Fruit fly (Drosophila melanogaster) whole organism, embryonic: ENCODE results near the gene tj.

Experiments
- Awh ChIP-seq: fragments of 200-800 bp; sonication (Bioruptor generic); IDR thresholded peaks from 2 replicates; pipeline ENCODE4, ENCODE4 v1.3.6; 2022; ENCODE audit warnings: missing biosample characterization, missing genetic modification characterization
- Blimp-1 ChIP-seq: fragments of 200-800 bp; sonication (Bioruptor generic); optimal IDR thresholded peaks from 3 replicates; lab custom pipeline; 2018; ENCODE audit warnings: missing biosample characterization, missing genetic modification characterization, mild to moderate bottlenecking, moderate library complexity, missing genetic modification reagents
- CG11398 ChIP-seq: fragments of 200-800 bp; sonication (Bioruptor generic); optimal IDR thresholded peaks from 2 replicates; lab custom pipeline; 2016; ENCODE audit warnings: missing biosample characterization, missing genetic modification characterization
- CG12769 ChIP-seq: fragments of 200-800 bp; sonication (Bioruptor generic); optimal IDR thresholded peaks from 2 replicates; lab custom pipeline; 2019; ENCODE audit warnings: missing biosample characterization, mild to moderate bottlenecking, missing genetic modification characterization, moderate library complexity
- CG13624 ChIP-seq: fragments of 200-800 bp; sonication (Bioruptor generic); optimal IDR thresholded peaks from 2 replicates; lab custom pipeline; 2016; ENCODE audit warnings: missing biosample characterization, missing genetic modification characterization
- CG13894 ChIP-seq: fragments of 200-800 bp; sonication (Bioruptor generic); optimal IDR thresholded peaks from 3 replicates; lab custom pipeline; 2018; ENCODE audit warnings: missing biosample characterization, mild to moderate bottlenecking, missing genetic modification characterization, moderate library complexity
- CG15514 ChIP-seq: fragments of 200-800 bp; sonication (Bioruptor generic); optimal IDR thresholded peaks from 3 replicates; lab custom pipeline; 2017; ENCODE audit warnings: missing biosample characterization, missing genetic modification characterization, mild to moderate bottlenecking, moderate library complexity, missing genetic modification reagents
- CG15696 ChIP-seq: fragments of 200-800 bp; sonication (Bioruptor generic); optimal IDR thresholded peaks from 2 replicates; lab custom pipeline; 2019; ENCODE audit warnings: missing biosample characterization, mild to moderate bottlenecking, missing genetic modification characterization, moderate library complexity
- CG1602 ChIP-seq: fragments of 200-800 bp; sonication (Bioruptor generic); optimal IDR thresholded peaks from 3 replicates; lab custom pipeline; 2016; ENCODE audit warnings: missing biosample characterization, missing genetic modification characterization
- CG16863 ChIP-seq: fragments of 200-800 bp; sonication (Bioruptor generic); optimal IDR thresholded peaks from 3 replicates; lab custom pipeline; 2016; ENCODE audit warnings: missing biosample characterization, missing genetic modification characterization
- CG17568 ChIP-seq: fragments of 200-800 bp; sonication (Bioruptor generic); optimal IDR thresholded peaks from 2 replicates; lab custom pipeline; 2018; ENCODE audit warnings: missing biosample characterization, mild to moderate bottlenecking, missing genetic modification characterization, moderate library complexity
- CG18764 ChIP-seq: fragments of 200-800 bp; sonication (Bioruptor generic); optimal IDR thresholded peaks from 3 replicates; lab custom pipeline; 2016; ENCODE audit warnings: missing biosample characterization, missing genetic modification characterization
- CG2129 ChIP-seq: fragments of 200-800 bp; sonication (Bioruptor generic); IDR thresholded peaks from 2 replicates; pipeline ENCODE4 v1.3.6; 2022; ENCODE audit warnings: missing biosample characterization, missing genetic modification characterization; ENCODE audit not compliant: partially characterized antibody
- CG31365 ChIP-seq: fragments of 200-800 bp; sonication (Bioruptor generic); optimal IDR thresholded peaks from 2 replicates; lab custom pipeline; 2018; ENCODE audit warnings: missing biosample characterization, mild to moderate bottlenecking, missing genetic modification characterization
- CG32767 ChIP-seq: fragments of 200-800 bp; sonication (Bioruptor generic); IDR thresholded peaks from 2 replicates; pipeline ENCODE4 v1.3.6; 2022; ENCODE audit warnings: missing biosample characterization, missing genetic modification characterization
- CG33213 ChIP-seq: fragments of 200-800 bp; sonication (Bioruptor generic); optimal IDR thresholded peaks from 3 replicates; lab custom pipeline; 2016; ENCODE audit warnings: missing biosample characterization, missing genetic modification characterization
- CG3847 ChIP-seq: fragments of 200-800 bp; sonication (Bioruptor generic); IDR thresholded peaks from 2 replicates; pipeline ENCODE4 v1.3.6; 2022; ENCODE audit warnings: missing biosample characterization, missing genetic modification characterization
- CG7987 ChIP-seq: fragments of 200-800 bp; sonication (Bioruptor generic); optimal IDR thresholded peaks from 2 replicates; lab custom pipeline; 2018; ENCODE audit warnings: missing biosample characterization, mild to moderate bottlenecking, missing genetic modification characterization, moderate library complexity
- CG8944 ChIP-seq: fragments of 200-800 bp; sonication (Bioruptor generic); optimal IDR thresholded peaks from 3 replicates; lab custom pipeline; 2016; ENCODE audit warnings: missing biosample characterization, missing genetic modification characterization
- Dref ChIP-seq: fragments of 200-800 bp; sonication (Bioruptor generic); IDR thresholded peaks from 2 replicates; pipeline ENCODE4 v1.3.6; 2022; ENCODE audit warnings: missing biosample characterization, missing genetic modification characterization
- E2f2 ChIP-seq: fragments of 200-800 bp; sonication (Bioruptor generic); IDR thresholded peaks from 2 replicates; pipeline ENCODE4 v1.3.6; 2022; ENCODE audit warnings: missing biosample characterization, missing genetic modification characterization
- GATAe ChIP-seq: fragments of 200-800 bp; sonication (Bioruptor generic); conservative IDR thresholded peaks from 2 replicates; pipeline ENCODE4 v1.3.6; 2022; ENCODE audit warnings: missing biosample characterization, missing genetic modification characterization
- HLHmδ ChIP-seq: fragments of 200-800 bp; sonication (Bioruptor generic); optimal IDR thresholded peaks from 2 replicates; lab custom pipeline; 2018; ENCODE audit warnings: missing biosample characterization, mild to moderate bottlenecking, missing genetic modification characterization, moderate library complexity
- Hsf ChIP-seq: fragments of 200-800 bp; sonication (Bioruptor generic); optimal IDR thresholded peaks from 3 replicates; lab custom pipeline; 2016; ENCODE audit warnings: missing biosample characterization, missing genetic modification characterization
- Jarid2 ChIP-seq: fragments of 200-800 bp; sonication (Bioruptor generic); optimal IDR thresholded peaks from 3 replicates; lab custom pipeline; 2017; ENCODE audit warnings: mild to moderate bottlenecking, missing biosample characterization, missing genetic modification reagents, missing genetic modification characterization
- Lpt ChIP-seq: fragments of >200 bp; optimal IDR thresholded peaks from 2 replicates; lab custom pipeline; 2018; ENCODE audit warnings: missing biosample characterization, missing genetic modification characterization
- Med ChIP-seq: fragments of 200-800 bp; sonication (Bioruptor generic); peaks from one replicate; lab custom pipeline; 2016; ENCODE audit warnings: missing biosample characterization, missing genetic modification characterization, mild to moderate bottlenecking, inconsistent platforms, moderate library complexity
- Scr ChIP-seq: fragments of 200-800 bp; sonication (Bioruptor generic); IDR thresholded peaks from 2 replicates; pipeline ENCODE4 v1.3.6; 2022; ENCODE audit warnings: missing biosample characterization, missing genetic modification characterization; ENCODE audit not compliant: partially characterized antibody
- Side ChIP-seq: fragments of 200-800 bp; sonication (Bioruptor generic); optimal IDR thresholded peaks from 2 replicates; lab custom pipeline; 2016; ENCODE audit warnings: missing biosample characterization, missing genetic modification characterization
- Ssrp ChIP-seq: fragments of 200-800 bp; sonication (Bioruptor generic); optimal IDR thresholded peaks from 2 replicates; lab custom pipeline; 2018; ENCODE audit warnings: missing biosample characterization, mild to moderate bottlenecking, missing genetic modification characterization, moderate library complexity
- TFAM ChIP-seq: fragments of 200-800 bp; sonication (Bioruptor generic); optimal IDR thresholded peaks from 2 replicates; lab custom pipeline; 2017; ENCODE audit warnings: missing biosample characterization, missing genetic modification characterization, inconsistent platforms
- Trl ChIP-seq, 3 experiments: fragments of >200 bp in 2 of 3; fragments of 200-800 bp in 1 of 3; sonication (Bioruptor generic) in 1 of 3; optimal IDR thresholded peaks; 2 replicates in 1 of 3; 3 replicates in 2 of 3; lab custom pipeline; 2016 to 2017; ENCODE audit warnings: missing biosample characterization in 1 of 3, missing genetic modification characterization in 1 of 3
- az2 ChIP-seq: fragments of 200-800 bp; sonication (Bioruptor generic); optimal IDR thresholded peaks from 3 replicates; lab custom pipeline; 2016; ENCODE audit warnings: missing biosample characterization, missing genetic modification characterization
- bsh ChIP-seq, 2 experiments: fragments of 200-800 bp; sonication (Bioruptor generic); optimal IDR thresholded peaks; 2 replicates each; lab custom pipeline; 2017 to 2018; ENCODE audit warnings: mild to moderate bottlenecking in 2 of 2, missing biosample characterization in 2 of 2, missing genetic modification characterization in 2 of 2, moderate library complexity in 1 of 2
- cwo ChIP-seq: fragments of 200-800 bp; sonication (Bioruptor generic); optimal IDR thresholded peaks from 3 replicates; lab custom pipeline; 2017; ENCODE audit warnings: missing biosample characterization, missing genetic modification characterization, mild to moderate bottlenecking, moderate library complexity, missing genetic modification reagents
- gsb-n ChIP-seq: fragments of 200-800 bp; sonication (Bioruptor generic); optimal IDR thresholded peaks from 3 replicates; lab custom pipeline; 2018; ENCODE audit warnings: missing biosample characterization, mild to moderate bottlenecking, missing genetic modification characterization
- her ChIP-seq: fragments of 200-800 bp; sonication (Bioruptor generic); optimal IDR thresholded peaks from 2 replicates; lab custom pipeline; 2016; ENCODE audit warnings: missing biosample characterization, missing genetic modification characterization
- kni ChIP-seq: fragments of 200-800 bp; sonication (Bioruptor generic); optimal IDR thresholded peaks from 3 replicates; lab custom pipeline; 2017; ENCODE audit warnings: mild to moderate bottlenecking, missing biosample characterization, missing genetic modification reagents, missing genetic modification characterization
- lmd ChIP-seq: fragments of 200-800 bp; sonication (Bioruptor generic); IDR thresholded peaks from 2 replicates; pipeline ENCODE4 v1.3.6; 2022; ENCODE audit warnings: missing biosample characterization, missing genetic modification characterization
- onecut ChIP-seq: fragments of 200-800 bp; sonication (Bioruptor generic); IDR thresholded peaks from 2 replicates; pipeline ENCODE4 v1.3.6; 2022; ENCODE audit warnings: missing biosample characterization, missing genetic modification characterization
- p53 ChIP-seq: fragments of 200-800 bp; sonication (Bioruptor generic); optimal IDR thresholded peaks from 2 replicates; lab custom pipeline; 2016; ENCODE audit warnings: missing biosample characterization, missing genetic modification characterization
- phol ChIP-seq: fragments of 200-800 bp; sonication (Bioruptor generic); optimal IDR thresholded peaks from 3 replicates; lab custom pipeline; 2018; ENCODE audit warnings: missing biosample characterization, mild to moderate bottlenecking, missing genetic modification characterization, moderate library complexity
- pnt ChIP-seq: fragments of 200-800 bp; sonication (Bioruptor generic); optimal IDR thresholded peaks from 3 replicates; lab custom pipeline; 2016; ENCODE audit warnings: missing biosample characterization, missing genetic modification characterization
- pros ChIP-seq: fragments of 200-800 bp; sonication (Bioruptor generic); optimal IDR thresholded peaks from 3 replicates; lab custom pipeline; 2019; ENCODE audit warnings: missing biosample characterization, mild to moderate bottlenecking, missing genetic modification characterization, moderate library complexity
- row ChIP-seq: fragments of 200-800 bp; sonication (Bioruptor generic); IDR thresholded peaks from 3 replicates; pipeline ENCODE4 v1.3.6; 2022; ENCODE audit warnings: missing biosample characterization, missing genetic modification characterization
- salm ChIP-seq: fragments of 200-800 bp; sonication (Bioruptor generic); optimal IDR thresholded peaks from 2 replicates; lab custom pipeline; 2018; ENCODE audit warnings: missing biosample characterization, mild to moderate bottlenecking, missing genetic modification characterization
- sima ChIP-seq: fragments of 200-800 bp; sonication (Bioruptor generic); optimal IDR thresholded peaks from 2 replicates; lab custom pipeline; 2016; ENCODE audit warnings: missing biosample characterization, missing genetic modification characterization
- tna ChIP-seq: fragments of 200-800 bp; sonication (Bioruptor generic); IDR thresholded peaks from 2 replicates; pipeline ENCODE4 v1.3.6; 2022; ENCODE audit warnings: missing biosample characterization, missing genetic modification characterization; ENCODE audit not compliant: partially characterized antibody
- vvl ChIP-seq: fragments of 200-800 bp; sonication (Bioruptor generic); IDR thresholded peaks from 2 replicates; pipeline ENCODE4 v1.3.6; 2022; ENCODE audit warnings: missing biosample characterization, missing genetic modification characterization

Gene tj

dm6 chr2L:19434260-19434659 is 29.8 kb upstream of the tj start (continued):
- TF ChIP-seq HLHmδ = peak; percentile 73
- TF ChIP-seq vvl (GFP tag; lab: Robert Waterston, UW) = peak; percentile 35; the same call in 1 of the 2 replicates
- TF ChIP-seq az2 = peak; percentile 9
- TF ChIP-seq CG15696 (tag; lab: Kevin White, UChicago) = peak; percentile 88
- peak; percentile 51; the same call in 1 of the 2 replicates for TF ChIP-seq onecut (GFP tag; lab: Robert Waterston, UW)
- TF ChIP-seq CG31365 = peak; percentile 66
- TF ChIP-seq CG11398 (GFP tag; lab: Kevin White, UChicago) = no peak
- no peak for TF ChIP-seq Ssrp
- peak; percentile 52 for TF ChIP-seq kni
- no peak for TF ChIP-seq phol (tag; lab: Kevin White, UChicago)
- TF ChIP-seq pnt (GFP tag; lab: Kevin White, UChicago) = no peak
- peak; percentile 16 for TF ChIP-seq CG33213 (GFP tag; lab: Kevin White, UChicago)
- peak; percentile 10 for TF ChIP-seq TFAM (GFP tag; lab: Kevin White, UChicago)
- TF ChIP-seq CG8944 (GFP tag; lab: Kevin White, UChicago) = no peak
- no peak for TF ChIP-seq CG13624
- peak; percentile 82 for TF ChIP-seq CG7987 (GFP tag; lab: Kevin White, UChicago)
- TF ChIP-seq E2f2 = no peak
- peak; percentile 62 for TF ChIP-seq gsb-n (tag; lab: Kevin White, UChicago)
- no peak for TF ChIP-seq Scr
- TF ChIP-seq sima (GFP tag; lab: Kevin White, UChicago) = no peak
- no peak for TF ChIP-seq p53 (GFP tag; lab: Kevin White, UChicago)
- no peak for TF ChIP-seq Side (GFP tag; lab: Kevin White, UChicago)
- TF ChIP-seq CG16863 (GFP tag; lab: Kevin White, UChicago) = no peak
- no peak for TF ChIP-seq CG2129
- TF ChIP-seq CG3847 (GFP tag; lab: Robert Waterston, UW) = no peak
- no peak for TF ChIP-seq GATAe
- TF ChIP-seq salm = peak; percentile 83
- TF ChIP-seq lmd = no peak
- TF ChIP-seq Hsf = no peak
- TF ChIP-seq CG1602 = no peak
- TF ChIP-seq CG18764 = peak; percentile 12

DNA sequence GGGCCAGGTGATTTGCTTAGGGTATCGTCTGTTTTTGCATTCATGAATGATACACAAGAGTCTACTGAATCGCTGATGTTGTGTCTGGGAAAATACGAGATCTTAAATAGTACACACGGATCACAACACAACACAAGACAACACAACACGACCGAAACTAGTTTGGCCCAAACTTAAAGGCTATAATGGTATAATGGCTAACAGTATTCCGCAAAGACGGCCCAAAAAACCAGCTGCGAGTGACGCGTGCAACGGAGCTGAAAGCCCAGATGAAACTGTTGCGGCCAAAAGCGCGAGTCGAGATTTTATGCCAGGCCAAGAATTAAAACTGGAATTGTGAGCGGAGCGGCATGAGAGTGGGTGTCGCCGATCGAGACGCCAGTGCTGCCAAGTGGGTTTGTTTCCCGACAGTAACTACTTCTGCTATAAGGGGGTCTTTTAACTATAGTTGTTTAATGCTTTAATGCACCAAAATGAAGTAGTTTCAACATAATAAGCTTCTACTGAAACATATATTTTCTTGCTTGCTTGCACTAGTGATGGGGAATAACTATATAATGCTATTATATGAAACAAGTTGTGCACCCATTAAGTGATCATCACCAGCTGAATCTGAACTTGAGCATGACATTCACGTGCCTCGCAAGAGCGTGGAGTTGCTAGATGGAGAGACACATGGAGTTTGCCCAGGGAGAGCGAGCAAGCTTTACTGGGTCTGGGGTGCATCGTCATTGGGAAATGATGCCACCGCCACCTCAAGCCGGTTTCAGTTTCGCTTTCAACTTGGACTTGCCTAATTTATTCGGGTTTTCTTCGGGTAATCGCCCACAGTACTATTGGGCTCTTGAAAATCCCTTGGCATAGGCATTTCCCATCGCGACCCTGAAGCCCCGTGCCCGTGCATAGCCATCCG is 25.1 kb upstream of the tj start:
- TF ChIP-seq Jarid2 (GFP tag; lab: Kevin White, UChicago) (peak; percentile 43), CG12769 (tag; lab: Kevin White, UChicago) (peak; percentile 44), CG17568 (no peak), CG15514 (GFP tag; lab: Kevin White, UChicago) (peak; percentile 8), Blimp-1 (GFP tag; lab: Kevin White, UChicago) (peak; percentile 99), pros (GFP tag; lab: Kevin White, UChicago) (peak; percentile 85), tna (GFP tag; lab: Robert Waterston, UW) (peak; percentile 51; the same call in 1 of the 2 replicates), her (GFP tag; lab: Kevin White, UChicago) (no peak), bsh (GFP tag; optimal IDR thresholded peaks at IDR 0.05; lab: Kevin White, UChicago) (peak in 1 of 2 experiments; percentile 6), Lpt (GFP tag; lab: Kevin White, UChicago) (no peak), row (peak; percentile 58), Med (GFP tag; lab: Kevin White, UChicago) (peak; percentile 43), CG32767 (GFP tag; lab: Robert Waterston, UW) (0 out of 2 replicates have a peak, but pooled peaks have one; percentile 21), az2 (peak; percentile 9), Trl (optimal IDR thresholded peaks at IDR 0.05; lab: Kevin White, UChicago) (peak in 1 of 2 experiments; percentile 46), Trl (GFP tag; optimal IDR thresholded peaks at IDR 0.05; lab: Kevin White, UChicago) (no peak), cwo (GFP tag; lab: Kevin White, UChicago) (peak; percentile 86), Awh (0 out of 2 replicates have a peak, but pooled peaks have one; percentile 17), CG13894 (tag; lab: Kevin White, UChicago) (peak; percentile 6), Dref (0 out of 2 replicates have a peak, but pooled peaks have one; percentile 12)
